Worm (Caenorhabditis elegans) whole organism, dauer: Measurements from ENCODE around the gene F53E4.1.

Source experiments
- unc-62 ChIP-seq: sonication (generic microtip); optimal IDR thresholded peaks from 2 replicates; lab custom pipeline; 2017; ENCODE audit warnings: missing biosample characterization, missing genetic modification reagents, missing genetic modification characterization

Gene F53E4.1

DNA sequence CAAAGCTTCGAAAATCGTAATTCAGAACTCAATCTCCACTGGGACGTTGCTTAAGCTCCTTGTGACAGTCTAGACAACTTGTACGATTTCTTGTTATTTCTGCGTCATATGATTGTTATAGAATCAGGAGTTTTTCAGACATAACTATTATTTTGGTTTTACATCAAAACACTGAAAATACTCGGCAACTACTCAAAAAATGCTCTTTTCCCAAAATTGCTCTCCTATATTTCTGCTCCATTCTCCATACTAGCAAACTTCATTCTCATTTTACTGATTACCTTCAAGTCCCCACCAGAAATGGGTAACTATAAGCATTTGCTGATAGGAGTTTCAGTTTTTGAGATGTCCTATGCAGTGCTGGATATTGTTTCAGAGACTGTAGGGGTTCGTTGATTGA lies 46.6 kb downstream of the F53E4.1 start, which contains the start of gene C55A1.1:
Gene C55A1.1, plus strand, starts transcription at position 301 of the 400 bp plus-strand sequence.
- no peak for TF ChIP-seq unc-62 (GFP tag; lab: Kevin White, UChicago)

ce11 chrV:15614534-15614933 lies 53.6 kb downstream of the F53E4.1 start:
- TF ChIP-seq unc-62 (GFP tag; lab: Kevin White, UChicago) = no peak

DNA sequence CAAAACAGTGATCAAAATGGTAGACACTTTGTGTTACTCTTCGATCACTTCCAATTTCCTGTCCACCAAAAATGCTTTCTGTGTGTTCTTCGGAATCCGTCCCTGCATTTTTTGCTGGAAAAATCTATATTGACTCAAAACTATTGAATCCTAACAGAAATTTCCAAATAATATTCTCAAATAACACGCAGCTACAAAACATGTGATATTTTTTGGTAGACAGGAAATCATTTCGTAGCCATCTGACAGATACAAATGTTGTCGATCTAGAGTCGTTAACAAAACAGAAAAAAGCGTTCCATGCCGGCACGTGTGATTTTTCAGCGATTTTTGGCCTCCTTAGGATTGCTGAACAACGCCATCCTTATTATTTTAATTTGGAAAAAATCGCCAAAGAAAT lies 55.2 kb downstream of the F53E4.1 start, which contains the start of gene str-263:
Gene str-263, plus strand, starts transcription at position 301 of the 400 bp plus-strand sequence.
- no peak for TF ChIP-seq unc-62 (GFP tag; lab: Kevin White, UChicago)

- TF ChIP-seq unc-62 (GFP tag; lab: Kevin White, UChicago) = no peak
Measured at ce11 chrV:15610350-15610940, 57.7 kb downstream of the F53E4.1 start, which contains the start of the genes fbxa-153 and str-12. fbxa-153 (minus strand) TSS chrV:15610384. str-12 (plus strand) TSS chrV:15610890.

DNA sequence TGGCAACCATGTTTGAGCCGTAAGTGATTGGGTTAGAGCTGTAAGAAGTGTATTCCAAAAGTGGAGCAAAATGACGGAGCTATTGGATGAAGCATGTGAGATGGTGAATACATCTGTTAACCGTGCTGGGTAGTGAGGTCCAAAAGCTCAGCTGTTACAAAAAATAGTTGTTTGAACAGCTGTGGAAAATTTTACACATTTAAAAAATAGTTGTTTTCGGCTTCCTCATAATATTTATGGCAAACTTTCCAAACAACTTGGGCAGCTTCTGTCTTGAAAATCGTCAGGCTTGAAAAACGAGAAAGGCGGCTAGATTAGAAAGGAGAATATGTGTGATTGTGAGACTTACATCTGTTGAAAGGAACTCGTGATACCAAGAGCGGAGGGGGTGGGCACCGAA lies 63.1 kb downstream of the F53E4.1 start, which contains the start of gene fbxa-154:
Gene fbxa-154, minus strand, starts transcription at position 101 of the 400 bp plus-strand sequence.
- TF ChIP-seq unc-62 (GFP tag; lab: Kevin White, UChicago) = no peak
